Worm (Caenorhabditis elegans): ENCODE results near the gene fbxa-172.

ce11 chrV:17601520-17601919, 42.5 kb downstream of the fbxa-172 start, which contains the start of gene ztf-25:
- TF ChIP-seq mxl-3 (GFP tag; optimal IDR thresholded peaks at IDR 0.05) = no peak
- no peak for TF ChIP-seq lin-13 (GFP tag; optimal IDR thresholded peaks at IDR 0.05)
- no peak for TF ChIP-seq pqm-1 (tag; optimal IDR thresholded peaks at IDR 0.05)
- TF ChIP-seq dmd-8 (GFP tag; IDR thresholded peaks at IDR 0.05) = no peak
- TF ChIP-seq unc-62 (GFP tag; optimal IDR thresholded peaks at IDR 0.05 in 1 of 2) = no peak
- TF ChIP-seq unc-62 (tag; optimal IDR thresholded peaks at IDR 0.05) = no peak
- no peak for TF ChIP-seq spr-3 (GFP tag; optimal IDR thresholded peaks at IDR 0.05)
- no peak for TF ChIP-seq fkh-10 (GFP tag; optimal IDR thresholded peaks at IDR 0.05)
- TF ChIP-seq madf-5 (GFP tag; IDR thresholded peaks at IDR 0.05) = no peak
- no peak for TF ChIP-seq ama-1 (optimal IDR thresholded peaks at IDR 0.05)
